Worm (Caenorhabditis elegans) whole organism, L3 larva: ENCODE measurements around the gene rip-1.

ENCODE experiments used
- R02D3.7 ChIP-seq: fragments of 150-350 bp; optimal IDR thresholded peaks from 2 replicates; lab custom pipeline; 2014; ENCODE audit warnings: missing biosample characterization, missing genetic modification characterization
- ZK546.5 ChIP-seq: sonication (generic microtip); optimal IDR thresholded peaks from 2 replicates; lab custom pipeline; 2017; ENCODE audit warnings: missing biosample characterization, missing genetic modification characterization
- aly-2 ChIP-seq: fragments of 150-350 bp; optimal IDR thresholded peaks from 2 replicates; lab custom pipeline; 2014; ENCODE audit warnings: missing biosample characterization, missing genetic modification characterization
- ama-1 ChIP-seq: fragments of 150-350 bp; optimal IDR thresholded peaks from 2 replicates; lab custom pipeline; 2018
- ceh-16 ChIP-seq: sonication (generic microtip); optimal IDR thresholded peaks from 2 replicates; lab custom pipeline; 2017; ENCODE audit warnings: missing biosample characterization, missing genetic modification characterization
- ceh-28 ChIP-seq: fragments of 150-350 bp; optimal IDR thresholded peaks from 2 replicates; lab custom pipeline; 2014; ENCODE audit warnings: missing biosample characterization, missing genetic modification reagents, missing genetic modification characterization
- ceh-82 ChIP-seq: fragments of 150-350 bp; optimal IDR thresholded peaks from 2 replicates; lab custom pipeline; 2014; ENCODE audit warnings: missing biosample characterization, missing genetic modification characterization
- daf-12 ChIP-seq: fragments of 150-350 bp; optimal IDR thresholded peaks from 2 replicates; lab custom pipeline; 2014; ENCODE audit warnings: missing biosample characterization, missing genetic modification reagents, missing genetic modification characterization
- egl-27 ChIP-seq: sonication (generic microtip); optimal IDR thresholded peaks from 4 replicates; lab custom pipeline; 2017; ENCODE audit warnings: missing biosample characterization, missing genetic modification reagents, missing genetic modification characterization
- egl-5 ChIP-seq: fragments of 150-350 bp; optimal IDR thresholded peaks from 2 replicates; lab custom pipeline; 2017; ENCODE audit warnings: missing biosample characterization, missing genetic modification reagents, missing genetic modification characterization, inconsistent platforms
- elt-1 ChIP-seq: fragments of 150-350 bp; optimal IDR thresholded peaks from 2 replicates; lab custom pipeline; 2014; ENCODE audit warnings: missing biosample characterization, missing genetic modification characterization
- elt-2 ChIP-seq: sonication (generic microtip); optimal IDR thresholded peaks from 2 replicates; lab custom pipeline; 2016; ENCODE audit warnings: missing genetic modification reagents, mild to moderate bottlenecking, missing genetic modification characterization, missing compliant biosample characterization
- elt-3 ChIP-seq, 3 experiments: fragments of 150-350 bp in 1 of 3; sonication (generic microtip) in 2 of 3; optimal IDR thresholded peaks; 2 replicates in 2 of 3; 4 replicates in 1 of 3; lab custom pipeline; 2014 to 2017; ENCODE audit warnings: missing biosample characterization in 3 of 3, missing genetic modification characterization in 3 of 3
- fkh-10 ChIP-seq: sonication (generic microtip); optimal IDR thresholded peaks from 2 replicates; lab custom pipeline; 2017; ENCODE audit warnings: missing biosample characterization, missing genetic modification reagents, missing genetic modification characterization
- fkh-2 ChIP-seq: fragments of 150-350 bp; optimal IDR thresholded peaks from 2 replicates; lab custom pipeline; 2014; ENCODE audit warnings: missing biosample characterization, missing genetic modification reagents, missing genetic modification characterization
- fos-1 ChIP-seq: fragments of 150-350 bp; optimal IDR thresholded peaks from 2 replicates; lab custom pipeline; 2014; ENCODE audit warnings: missing biosample characterization, missing genetic modification characterization
- hmg-11 ChIP-seq: sonication (generic microtip); optimal IDR thresholded peaks from 2 replicates; lab custom pipeline; 2016; ENCODE audit warnings: missing genetic modification characterization, missing compliant biosample characterization
- lin-15B ChIP-seq: fragments of 150-350 bp; optimal IDR thresholded peaks from 2 replicates; lab custom pipeline; 2014; ENCODE audit warnings: missing biosample characterization, missing genetic modification characterization
- lin-39 ChIP-seq: fragments of 150-350 bp; optimal IDR thresholded peaks from 2 replicates; lab custom pipeline; 2018; ENCODE audit warnings: missing biosample characterization, missing genetic modification reagents, missing genetic modification characterization
- lsy-12 ChIP-seq: sonication (generic microtip); optimal IDR thresholded peaks from 2 replicates; lab custom pipeline; 2016; ENCODE audit warnings: mild to moderate bottlenecking, missing genetic modification characterization, missing compliant biosample characterization
- mdl-1 ChIP-seq: fragments of 150-350 bp; optimal IDR thresholded peaks from 2 replicates; lab custom pipeline; 2014; ENCODE audit warnings: missing biosample characterization, missing genetic modification characterization
- mml-1 ChIP-seq: fragments of 150-350 bp; sonication (generic microtip); optimal IDR thresholded peaks from 3 replicates; lab custom pipeline; 2014; ENCODE audit warnings: missing biosample characterization, missing genetic modification characterization
- nfya-1 ChIP-seq: sonication (generic microtip); optimal IDR thresholded peaks from 2 replicates; lab custom pipeline; 2017; ENCODE audit warnings: missing genetic modification characterization, mild to moderate bottlenecking, missing compliant biosample characterization, antibody characterized with exemption, moderate library complexity; ENCODE audit not compliant: insufficient read depth
- nhr-11 ChIP-seq: fragments of 150-350 bp; optimal IDR thresholded peaks from 2 replicates; lab custom pipeline; 2014; ENCODE audit warnings: missing biosample characterization, missing genetic modification characterization
- nhr-12 ChIP-seq: fragments of 150-350 bp; optimal IDR thresholded peaks from 2 replicates; lab custom pipeline; 2014; ENCODE audit warnings: missing biosample characterization, missing genetic modification characterization
- nhr-23 ChIP-seq: fragments of 150-350 bp; optimal IDR thresholded peaks from 2 replicates; lab custom pipeline; 2014; ENCODE audit warnings: missing biosample characterization, missing genetic modification reagents, missing genetic modification characterization
- nhr-237 ChIP-seq: fragments of 150-350 bp; optimal IDR thresholded peaks from 2 replicates; lab custom pipeline; 2014; ENCODE audit warnings: missing biosample characterization, missing genetic modification characterization
- nhr-25 ChIP-seq: sonication (generic microtip); optimal IDR thresholded peaks from 2 replicates; lab custom pipeline; 2017; ENCODE audit warnings: missing biosample characterization, missing genetic modification characterization
- nhr-28 ChIP-seq: fragments of 150-350 bp; optimal IDR thresholded peaks from 2 replicates; lab custom pipeline; 2014; ENCODE audit warnings: missing biosample characterization, missing genetic modification characterization
- nhr-43 ChIP-seq: sonication (generic microtip); optimal IDR thresholded peaks from 2 replicates; lab custom pipeline; 2016; ENCODE audit warnings: mild to moderate bottlenecking, missing genetic modification characterization, missing compliant biosample characterization; ENCODE audit not compliant: poor library complexity, severe bottlenecking
- nhr-76 ChIP-seq: fragments of 150-350 bp; sonication (generic microtip); optimal IDR thresholded peaks from 5 replicates; lab custom pipeline; 2014; ENCODE audit warnings: missing biosample characterization, missing genetic modification characterization
- nhr-77 ChIP-seq: fragments of 150-350 bp; optimal IDR thresholded peaks from 2 replicates; lab custom pipeline; 2014; ENCODE audit warnings: missing biosample characterization, missing genetic modification characterization
- pha-4 ChIP-seq: fragments of 150-350 bp; optimal IDR thresholded peaks from 2 replicates; lab custom pipeline; 2014; ENCODE audit warnings: missing biosample characterization, missing genetic modification reagents, missing genetic modification characterization
- pqm-1 ChIP-seq: fragments of 150-350 bp; optimal IDR thresholded peaks from 2 replicates; lab custom pipeline; 2017; ENCODE audit warnings: missing biosample characterization, missing genetic modification characterization, inconsistent platforms
- sea-2 ChIP-seq: fragments of 150-350 bp; sonication (generic microtip); optimal IDR thresholded peaks from 4 replicates; lab custom pipeline; 2014; ENCODE audit warnings: missing biosample characterization, missing genetic modification reagents, missing genetic modification characterization
- skn-1 ChIP-seq: fragments of 150-350 bp; optimal IDR thresholded peaks from 2 replicates; lab custom pipeline; 2014; ENCODE audit warnings: missing biosample characterization, missing genetic modification characterization
- snpc-4 ChIP-seq: fragments of 150-350 bp; optimal IDR thresholded peaks from 2 replicates; lab custom pipeline; 2014; ENCODE audit warnings: missing biosample characterization, missing genetic modification characterization
- tbx-2 ChIP-seq: sonication (generic microtip); optimal IDR thresholded peaks from 2 replicates; lab custom pipeline; 2016; ENCODE audit warnings: mild to moderate bottlenecking, missing genetic modification characterization, missing compliant biosample characterization
- unc-39 ChIP-seq: sonication (generic microtip); optimal IDR thresholded peaks from 4 replicates; lab custom pipeline; 2017; ENCODE audit warnings: missing biosample characterization, missing genetic modification characterization
- ztf-4 ChIP-seq: fragments of 150-350 bp; optimal IDR thresholded peaks from 2 replicates; lab custom pipeline; 2014; ENCODE audit warnings: missing biosample characterization, missing genetic modification characterization

The rip-1 gene

ce11 chrIII:10284214-10284613, 25.7 kb upstream of the rip-1 start (continued):
- no peak for TF ChIP-seq ztf-4 (tag; lab: Kevin White, UChicago)
- peak; percentile 31 for TF ChIP-seq ceh-28 (tag; lab: Kevin White, UChicago)
- TF ChIP-seq unc-39 (tag; lab: Kevin White, UChicago), result no peak
- no peak for TF ChIP-seq mml-1 (tag; lab: Kevin White, UChicago)
- no peak for TF ChIP-seq fos-1 (tag; lab: Kevin White, UChicago)
- TF ChIP-seq snpc-4 (tag; lab: Kevin White, UChicago), result peak; percentile 11
- TF ChIP-seq ZK546.5 (tag; lab: Kevin White, UChicago), result no peak
- no peak for TF ChIP-seq R02D3.7 (tag; lab: Kevin White, UChicago)
- TF ChIP-seq mdl-1 (tag; lab: Kevin White, UChicago), result peak; percentile 12
- TF ChIP-seq nhr-76 (tag; lab: Kevin White, UChicago), result no peak
- no peak for TF ChIP-seq elt-3 (tag; optimal IDR thresholded peaks at IDR 0.05; lab: Kevin White, UChicago)
- TF ChIP-seq ceh-82 (tag; lab: Kevin White, UChicago), result no peak
- TF ChIP-seq aly-2 (tag; lab: Kevin White, UChicago), result no peak

- TF ChIP-seq daf-12 (no peak), skn-1 (tag; lab: Kevin White, UChicago) (no peak), unc-39 (tag; lab: Kevin White, UChicago) (no peak), fkh-10 (GFP tag; lab: Kevin White, UChicago) (no peak), nhr-11 (no peak), sea-2 (no peak), egl-5 (tag; lab: Kevin White, UChicago) (no peak), lin-15B (no peak), lsy-12 (tag; lab: Kevin White, UChicago) (no peak), ama-1 (no peak), ceh-16 (no peak), pqm-1 (tag; lab: Kevin White, UChicago) (no peak), nhr-76 (tag; lab: Kevin White, UChicago) (no peak), egl-27 (tag; lab: Kevin White, UChicago) (no peak), nhr-23 (no peak), tbx-2 (tag; lab: Kevin White, UChicago) (no peak)
Observed at ce11 chrIII:10278826-10279225, 20.3 kb upstream of the rip-1 start, which contains the start of gene pad-2. Gene pad-2, plus strand, starts transcription at chrIII:10279126.

- TF ChIP-seq elt-1 (no peak), fkh-2 (no peak), mdl-1 (tag; lab: Kevin White, UChicago) (no peak), nhr-77 (no peak), lsy-12 (tag; lab: Kevin White, UChicago) (no peak), nhr-76 (tag; lab: Kevin White, UChicago) (no peak), nhr-28 (tag; lab: Kevin White, UChicago) (no peak), nhr-12 (tag; lab: Kevin White, UChicago) (no peak), sea-2 (no peak), nhr-237 (tag; lab: Kevin White, UChicago) (no peak), lin-15B (no peak), snpc-4 (tag; lab: Kevin White, UChicago) (no peak)
Observed at ce11 chrIII:10271807-10272206, 13.3 kb upstream of the rip-1 start.

ce11 chrIII:10270778-10271307, 12.3 kb upstream of the rip-1 start, which contains the start of gene cnk-1:
Gene cnk-1, plus strand, starts transcription at chrIII:10271257.
- no peak for TF ChIP-seq egl-5 (tag; lab: Kevin White, UChicago)
- TF ChIP-seq tbx-2 (tag; lab: Kevin White, UChicago), result peak; percentile 56
- peak; percentile 46 for TF ChIP-seq pha-4 (tag; lab: Kevin White, UChicago)
- TF ChIP-seq nhr-77, result no peak
- TF ChIP-seq lin-15B, result peak; percentile 91
- TF ChIP-seq nhr-76 (tag; lab: Kevin White, UChicago), result no peak
- peak; percentile 37 for TF ChIP-seq hmg-11
- peak; percentile 38 for TF ChIP-seq elt-2 (tag; lab: Kevin White, UChicago)
- TF ChIP-seq lin-39 (tag; lab: Kevin White, UChicago), result peak; percentile 64
- peak; percentile 57 for TF ChIP-seq lsy-12 (tag; lab: Kevin White, UChicago)
- TF ChIP-seq nhr-43 (tag; lab: Kevin White, UChicago), result peak; percentile 92
- TF ChIP-seq mdl-1 (tag; lab: Kevin White, UChicago), result no peak
- peak; percentile 60 for TF ChIP-seq nfya-1 (tag; lab: Kevin White, UChicago)
- peak; percentile 22 for TF ChIP-seq skn-1 (tag; lab: Kevin White, UChicago)
- TF ChIP-seq nhr-23, result peak; percentile 65
- TF ChIP-seq ceh-16, result no peak
- peak; percentile 14 for TF ChIP-seq nhr-25 (tag; lab: Kevin White, UChicago)
- no peak for TF ChIP-seq pqm-1 (tag; lab: Kevin White, UChicago)
- TF ChIP-seq R02D3.7 (tag; lab: Kevin White, UChicago), result peak; percentile 89
- no peak for TF ChIP-seq mml-1 (tag; lab: Kevin White, UChicago)
- TF ChIP-seq, all 47 proteins: peak for 13
